Worm (Caenorhabditis elegans) whole organism, late embryonic: ENCODE measurements around the gene Y47D3A.31.
A peak's percentile ranks its signal among the peaks of the same experiment; 100 is the strongest.

Experiments used
- C08G9.2 ChIP-seq: sonication (generic microtip); optimal IDR thresholded peaks from 2 replicates; lab custom pipeline; 2016; ENCODE audit warnings: mild to moderate bottlenecking, missing genetic modification characterization, moderate library complexity, missing compliant biosample characterization
- C38D4.7 ChIP-seq: fragments of 200-800 bp; sonication (Bioruptor generic); optimal IDR thresholded peaks from 2 replicates; lab custom pipeline; 2018; ENCODE audit warnings: mild to moderate bottlenecking, missing genetic modification characterization, moderate library complexity, missing compliant biosample characterization
- F13H6.1 ChIP-seq: sonication (generic microtip); optimal IDR thresholded peaks from 2 replicates; lab custom pipeline; 2016; ENCODE audit warnings: missing genetic modification characterization, missing compliant biosample characterization
- K09A11.1 ChIP-seq: sonication (generic microtip); optimal IDR thresholded peaks from 2 replicates; lab custom pipeline; 2017; ENCODE audit warnings: antibody characterized with exemption, mild to moderate bottlenecking, missing genetic modification characterization, missing compliant biosample characterization; ENCODE audit not compliant: insufficient read depth
- T23F11.4 ChIP-seq: fragments of 200-800 bp; sonication (Bioruptor generic); optimal IDR thresholded peaks from 2 replicates; lab custom pipeline; 2018; ENCODE audit warnings: mild to moderate bottlenecking, missing genetic modification characterization, missing compliant biosample characterization
- ama-1 ChIP-seq: fragments of 150-350 bp; optimal IDR thresholded peaks from 2 replicates; lab custom pipeline; 2014
- ceh-14 ChIP-seq: sonication (generic microtip); optimal IDR thresholded peaks from 2 replicates; lab custom pipeline; 2016; ENCODE audit warnings: missing genotype, missing genetic modification characterization, missing compliant biosample characterization
- ceh-18 ChIP-seq: sonication (generic microtip); optimal IDR thresholded peaks from 2 replicates; lab custom pipeline; 2016; ENCODE audit warnings: missing genetic modification characterization, missing compliant biosample characterization
- ceh-2 ChIP-seq: sonication (generic microtip); optimal IDR thresholded peaks from 2 replicates; lab custom pipeline; 2016; ENCODE audit warnings: missing genotype, missing genetic modification characterization, missing compliant biosample characterization
- ceh-22 ChIP-seq: sonication (generic microtip); optimal IDR thresholded peaks from 2 replicates; lab custom pipeline; 2017; ENCODE audit warnings: missing biosample characterization, missing genetic modification characterization
- ceh-30 ChIP-seq: fragments of 150-350 bp; optimal IDR thresholded peaks from 2 replicates; lab custom pipeline; 2014; ENCODE audit warnings: missing biosample characterization, missing genetic modification characterization
- ceh-31 ChIP-seq: sonication (generic microtip); optimal IDR thresholded peaks from 2 replicates; lab custom pipeline; 2016; ENCODE audit warnings: missing genetic modification characterization, missing compliant biosample characterization
- ceh-45 ChIP-seq: fragments of 200-800 bp; sonication (Bioruptor generic); IDR thresholded peaks from 2 replicates; pipeline ENCODE4 v1.3.6; 2022; ENCODE audit warnings: missing genetic modification reagents, missing genetic modification characterization, missing compliant biosample characterization
- che-1 ChIP-seq: sonication (generic microtip); optimal IDR thresholded peaks from 2 replicates; lab custom pipeline; 2016; ENCODE audit warnings: mild to moderate bottlenecking, missing genetic modification characterization, missing compliant biosample characterization
- dmd-4 ChIP-seq: sonication (generic microtip); optimal IDR thresholded peaks from 2 replicates; lab custom pipeline; 2016; ENCODE audit warnings: borderline replicate concordance, missing genetic modification characterization, missing compliant biosample characterization
- elt-4 ChIP-seq: sonication (generic microtip); optimal IDR thresholded peaks from 2 replicates; lab custom pipeline; 2016; ENCODE audit warnings: missing genetic modification characterization, missing compliant biosample characterization
- ets-4 ChIP-seq: sonication (generic microtip); optimal IDR thresholded peaks from 2 replicates; lab custom pipeline; 2016; ENCODE audit warnings: missing genetic modification characterization, missing compliant biosample characterization
- eyg-1 ChIP-seq: sonication (generic microtip); optimal IDR thresholded peaks from 2 replicates; lab custom pipeline; 2016; ENCODE audit warnings: missing genotype, missing genetic modification characterization, missing compliant biosample characterization
- fax-1 ChIP-seq: sonication (generic microtip); optimal IDR thresholded peaks from 2 replicates; lab custom pipeline; 2016; ENCODE audit warnings: missing genotype, missing genetic modification characterization, missing compliant biosample characterization
- fkh-10 ChIP-seq: fragments of 150-350 bp; optimal IDR thresholded peaks from 2 replicates; lab custom pipeline; 2014; ENCODE audit warnings: missing biosample characterization, missing genetic modification reagents, missing genetic modification characterization
- fkh-6 ChIP-seq: sonication (generic microtip); optimal IDR thresholded peaks from 2 replicates; lab custom pipeline; 2016; ENCODE audit warnings: missing genetic modification characterization, missing compliant biosample characterization
- gmeb-2 ChIP-seq: sonication (generic microtip); optimal IDR thresholded peaks from 2 replicates; lab custom pipeline; 2016; ENCODE audit warnings: missing genetic modification characterization, inconsistent platforms, missing compliant biosample characterization
- hlh-13 ChIP-seq: fragments of 200-800 bp; sonication (Bioruptor generic); optimal IDR thresholded peaks from 2 replicates; lab custom pipeline; 2018; ENCODE audit warnings: mild to moderate bottlenecking, missing genetic modification characterization, missing compliant biosample characterization
- hlh-15 ChIP-seq: sonication (generic microtip); optimal IDR thresholded peaks from 2 replicates; lab custom pipeline; 2016; ENCODE audit warnings: missing genetic modification characterization, missing compliant biosample characterization
- hlh-6 ChIP-seq: sonication (generic microtip); optimal IDR thresholded peaks from 2 replicates; lab custom pipeline; 2016; ENCODE audit warnings: missing genotype, missing genetic modification characterization, missing compliant biosample characterization
- hlh-8 ChIP-seq: sonication (generic microtip); optimal IDR thresholded peaks from 2 replicates; lab custom pipeline; 2016; ENCODE audit warnings: missing genotype, missing genetic modification characterization, missing compliant biosample characterization
- madf-2 ChIP-seq: sonication (generic microtip); optimal IDR thresholded peaks from 2 replicates; lab custom pipeline; 2017; ENCODE audit warnings: missing genetic modification characterization, missing compliant biosample characterization
- nfya-1 ChIP-seq: sonication (generic microtip); optimal IDR thresholded peaks from 2 replicates; lab custom pipeline; 2017; ENCODE audit warnings: missing genetic modification characterization, mild to moderate bottlenecking, missing compliant biosample characterization, antibody characterized with exemption, moderate library complexity
- nhr-11 ChIP-seq: fragments of 150-350 bp; optimal IDR thresholded peaks from 2 replicates; lab custom pipeline; 2014; ENCODE audit warnings: missing biosample characterization, missing genetic modification characterization
- nhr-232 ChIP-seq: sonication (generic microtip); optimal IDR thresholded peaks from 2 replicates; lab custom pipeline; 2016; ENCODE audit warnings: missing genetic modification characterization, missing compliant biosample characterization
- npax-4 ChIP-seq: sonication (generic microtip); optimal IDR thresholded peaks from 2 replicates; lab custom pipeline; 2016; ENCODE audit warnings: missing genetic modification characterization, missing compliant biosample characterization
- odd-2 ChIP-seq: sonication (generic microtip); optimal IDR thresholded peaks from 2 replicates; lab custom pipeline; 2017; ENCODE audit warnings: antibody characterized with exemption, mild to moderate bottlenecking, missing genetic modification characterization, missing compliant biosample characterization
- pag-3 ChIP-seq: sonication (generic microtip); optimal IDR thresholded peaks from 2 replicates; lab custom pipeline; 2016; ENCODE audit warnings: missing compliant biosample characterization, missing genetic modification characterization, borderline replicate concordance
- pat-9 ChIP-seq: fragments of 200-800 bp; sonication (Bioruptor generic); optimal IDR thresholded peaks from 2 replicates; lab custom pipeline; 2018; ENCODE audit warnings: mild to moderate bottlenecking, missing genetic modification characterization, moderate library complexity, missing compliant biosample characterization
- pax-1 ChIP-seq: fragments of 150-350 bp; optimal IDR thresholded peaks from 2 replicates; lab custom pipeline; 2014; ENCODE audit warnings: missing biosample characterization, missing genetic modification characterization
- pha-4 ChIP-seq: fragments of 150-350 bp; optimal IDR thresholded peaks from 2 replicates; lab custom pipeline; 2018; ENCODE audit warnings: missing biosample characterization, missing genetic modification reagents, missing genetic modification characterization
- pqm-1 ChIP-seq: sonication (generic microtip); optimal IDR thresholded peaks from 2 replicates; lab custom pipeline; 2016; ENCODE audit warnings: missing genetic modification characterization, missing compliant biosample characterization
- ref-2 ChIP-seq: sonication (generic microtip); optimal IDR thresholded peaks from 2 replicates; lab custom pipeline; 2016; ENCODE audit warnings: missing genetic modification characterization, missing compliant biosample characterization
- rnt-1 ChIP-seq: sonication (generic microtip); optimal IDR thresholded peaks from 2 replicates; lab custom pipeline; 2016; ENCODE audit warnings: missing genetic modification characterization, missing compliant biosample characterization
- sox-2 ChIP-seq: fragments of 200-800 bp; sonication (Bioruptor generic); IDR thresholded peaks from 2 replicates; pipeline ENCODE4 v1.3.6; 2022; ENCODE audit warnings: missing genetic modification reagents, missing genetic modification characterization, missing compliant biosample characterization
- sox-4 ChIP-seq: sonication (generic microtip); optimal IDR thresholded peaks from 2 replicates; lab custom pipeline; 2017; ENCODE audit warnings: mild to moderate bottlenecking, missing genetic modification characterization, inconsistent platforms, missing compliant biosample characterization
- tbx-7 ChIP-seq: sonication (generic microtip); optimal IDR thresholded peaks from 2 replicates; lab custom pipeline; 2016; ENCODE audit warnings: missing genotype, missing genetic modification characterization, missing compliant biosample characterization
- unc-3 ChIP-seq, 2 experiments: fragments of 200-800 bp in 1 of 2; sonication (Bioruptor generic) in 1 of 2; sonication (generic microtip) in 1 of 2; conservative IDR thresholded peaks in 1 of 2; optimal IDR thresholded peaks in 1 of 2; 2 replicates each; pipeline versions ENCODE4 v1.3.6 to Lab custom; 2016 to 2022; ENCODE audit warnings: missing compliant biosample characterization in 2 of 2, missing genetic modification characterization in 2 of 2, missing genetic modification reagents in 1 of 2
- unc-42 ChIP-seq: sonication (generic microtip); optimal IDR thresholded peaks from 2 replicates; lab custom pipeline; 2016; ENCODE audit warnings: missing genotype, missing genetic modification characterization, missing compliant biosample characterization
- unc-86 ChIP-seq: sonication (generic microtip); optimal IDR thresholded peaks from 2 replicates; lab custom pipeline; 2016; ENCODE audit warnings: missing genetic modification characterization, missing compliant biosample characterization
- zip-5 ChIP-seq: sonication (generic microtip); optimal IDR thresholded peaks from 2 replicates; lab custom pipeline; 2016; ENCODE audit warnings: missing genetic modification characterization, missing compliant biosample characterization

Gene Y47D3A.31

DNA sequence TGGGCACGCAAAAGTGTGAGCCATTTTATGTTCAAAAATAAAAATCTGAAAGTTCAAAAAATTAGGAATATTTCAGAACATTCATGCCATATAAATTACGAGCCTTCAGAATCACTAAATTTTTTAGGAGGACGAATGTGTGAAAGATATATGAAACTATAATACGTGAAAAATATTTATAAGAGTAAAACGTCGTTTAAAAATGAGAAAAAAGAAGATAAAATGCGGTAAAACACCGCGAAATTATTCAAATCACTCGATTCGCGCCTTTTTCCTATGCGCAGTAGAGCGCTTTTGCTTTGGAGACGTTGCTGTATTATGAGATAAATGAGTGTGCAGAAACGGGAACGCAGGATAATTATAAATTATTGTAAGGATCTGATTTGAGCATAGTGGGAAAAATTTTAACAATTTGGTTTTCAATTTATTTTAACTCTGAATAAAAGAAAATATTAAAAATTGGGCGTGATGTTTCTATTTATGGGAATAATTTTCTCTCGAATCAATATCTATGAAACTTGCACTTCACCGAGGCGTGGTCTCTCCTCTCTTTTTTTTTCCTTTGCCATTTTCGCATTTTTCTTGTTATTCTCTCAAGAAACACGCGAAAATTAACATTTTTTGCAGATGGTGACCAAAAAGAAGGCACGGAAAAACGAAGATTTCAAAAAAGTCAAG, 37.7 kb downstream of the Y47D3A.31 start, which contains the start of the genes sup-35 and Y48A6C.4 (continued):
- TF ChIP-seq ama-1 (lab: Kevin White, UChicago): no peak
- TF ChIP-seq hlh-6 (tag; lab: Kevin White, UChicago): peak; percentile 28
- peak; percentile 55 for TF ChIP-seq C38D4.7
- TF ChIP-seq elt-4 (tag; lab: Kevin White, UChicago): no peak
- TF ChIP-seq nhr-232 (tag; lab: Kevin White, UChicago): no peak
- no peak for TF ChIP-seq fkh-10 (GFP tag; lab: Kevin White, UChicago)
- TF ChIP-seq pat-9 (tag; lab: Kevin White, UChicago): no peak
- TF ChIP-seq ceh-31 (tag; lab: Kevin White, UChicago): peak; percentile 99
- no peak for TF ChIP-seq ceh-22 (tag; lab: Kevin White, UChicago)
- TF ChIP-seq sox-2 (GFP tag; lab: Robert Waterston, UW): no peak
- TF ChIP-seq sox-4: no peak
- peak; percentile 13 for TF ChIP-seq madf-2 (tag; lab: Kevin White, UChicago)
- peak; percentile 84 for TF ChIP-seq rnt-1 (tag; lab: Kevin White, UChicago)
- peak; percentile 79 for TF ChIP-seq eyg-1
- TF ChIP-seq npax-4 (tag; lab: Kevin White, UChicago): peak; percentile 60
- TF ChIP-seq unc-86 (tag; lab: Kevin White, UChicago): peak; percentile 83
- peak; percentile 95 for TF ChIP-seq hlh-8 (tag; lab: Kevin White, UChicago)
- TF ChIP-seq gmeb-2 (tag; lab: Kevin White, UChicago): no peak
- peak; percentile 60 for TF ChIP-seq nfya-1 (tag; lab: Kevin White, UChicago)
- TF ChIP-seq pqm-1 (tag; lab: Kevin White, UChicago): peak; percentile 86
- peak; percentile 93 for TF ChIP-seq unc-42 (tag; lab: Kevin White, UChicago)
- TF ChIP-seq ceh-14: peak; percentile 96
- TF ChIP-seq che-1 (tag; lab: Kevin White, UChicago): peak; percentile 26
- TF ChIP-seq fax-1: peak; percentile 93
- peak; percentile 43 for TF ChIP-seq pax-1 (tag; lab: Kevin White, UChicago)
- TF ChIP-seq hlh-15: peak; percentile 82
- TF ChIP-seq unc-3 (GFP tag; conservative IDR thresholded peaks at IDR 0.05; lab: Robert Waterston, UW): no peak
- TF ChIP-seq unc-3 (tag; optimal IDR thresholded peaks at IDR 0.05; lab: Kevin White, UChicago): peak; percentile 71
- TF ChIP-seq K09A11.1 (tag; lab: Kevin White, UChicago): no peak
- TF ChIP-seq ets-4 (tag; lab: Kevin White, UChicago): peak; percentile 97
- TF ChIP-seq dmd-4 (tag; lab: Kevin White, UChicago): peak; percentile 40
- TF ChIP-seq tbx-7 (tag; lab: Kevin White, UChicago): peak; percentile 98
- peak; percentile 98 for TF ChIP-seq ceh-2 (tag; lab: Kevin White, UChicago)
- no peak for TF ChIP-seq pha-4 (tag; lab: Kevin White, UChicago)
- peak; percentile 97 for TF ChIP-seq zip-5 (tag; lab: Kevin White, UChicago)
- peak; percentile 89 for TF ChIP-seq F13H6.1 (tag; lab: Kevin White, UChicago)
- no peak for TF ChIP-seq T23F11.4 (GFP tag; lab: Kevin White, UChicago)
- TF ChIP-seq C08G9.2 (tag; lab: Kevin White, UChicago): peak; percentile 95
- TF ChIP-seq nhr-11: no peak
- peak; percentile 81 for TF ChIP-seq pag-3 (tag; lab: Kevin White, UChicago)
- TF ChIP-seq fkh-6 (tag; lab: Kevin White, UChicago): peak; percentile 74
- TF ChIP-seq ceh-30 (tag; lab: Kevin White, UChicago): no peak
- TF ChIP-seq, all 69 proteins: peak for 44

ce11 chrIII:11115956-11116355, 41.0 kb downstream of the Y47D3A.31 start:
- no peak for TF ChIP-seq ceh-45
- TF ChIP-seq ref-2 (tag; lab: Kevin White, UChicago): no peak
- TF ChIP-seq unc-86 (tag; lab: Kevin White, UChicago): no peak
- TF ChIP-seq ceh-18 (tag; lab: Kevin White, UChicago): no peak
- no peak for TF ChIP-seq hlh-13
- no peak for TF ChIP-seq odd-2 (tag; lab: Kevin White, UChicago)
- TF ChIP-seq pha-4 (tag; lab: Kevin White, UChicago): no peak
- no peak for TF ChIP-seq F13H6.1 (tag; lab: Kevin White, UChicago)
- TF ChIP-seq pqm-1 (tag; lab: Kevin White, UChicago): no peak
- TF ChIP-seq, all 69 proteins: peak for 0
